Worm (Caenorhabditis elegans): ENCODE data around the gene bre-3.

Gene bre-3

DNA sequence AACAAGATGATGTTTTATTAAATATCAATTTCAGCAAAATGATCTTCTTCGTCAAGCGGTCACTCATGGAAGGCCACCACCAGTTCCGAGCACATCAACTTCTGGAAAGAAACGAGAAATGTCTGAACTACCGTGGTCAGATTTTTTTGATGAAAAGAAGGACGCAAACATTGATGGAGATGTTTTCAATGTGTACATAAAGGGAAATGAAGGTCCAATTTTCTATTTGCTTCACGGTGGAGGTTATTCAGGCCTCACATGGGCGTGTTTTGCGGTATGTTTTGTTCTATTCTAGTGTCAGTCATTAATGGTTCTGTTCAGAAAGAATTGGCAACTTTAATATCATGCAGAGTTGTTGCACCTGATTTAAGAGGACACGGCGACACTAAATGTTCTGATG, 19.4 kb downstream of the bre-3 start, which contains the start of gene B0464.6:
B0464.6 (minus strand) TSS at position 101 of the 400 bp plus-strand sequence.
- TF ChIP-seq unc-62 (GFP tag; optimal IDR thresholded peaks at IDR 0.05): no peak

DNA sequence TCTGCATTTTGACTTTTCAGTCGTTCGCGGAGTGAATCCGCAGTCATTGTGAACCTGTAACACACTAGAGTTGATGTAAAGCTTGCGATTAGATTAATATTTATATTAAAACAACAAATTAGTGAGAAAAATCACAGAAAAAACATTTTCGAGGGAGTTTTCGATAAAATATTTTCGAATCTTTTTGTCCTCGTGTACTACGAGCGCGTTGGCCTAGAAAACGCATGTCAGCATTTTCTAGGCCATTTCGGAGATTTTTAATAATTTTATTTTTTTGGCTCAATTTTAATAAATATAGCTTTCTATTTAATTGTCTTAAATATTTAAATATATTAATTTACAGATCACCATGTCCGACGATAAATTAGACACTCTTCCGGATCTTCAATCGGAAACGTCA, 19.8 kb downstream of the bre-3 start, which contains the start of gene B0464.9:
B0464.9 (plus strand) TSS at position 344 of the 400 bp plus-strand sequence.
- no peak for TF ChIP-seq unc-62 (GFP tag; optimal IDR thresholded peaks at IDR 0.05)

DNA sequence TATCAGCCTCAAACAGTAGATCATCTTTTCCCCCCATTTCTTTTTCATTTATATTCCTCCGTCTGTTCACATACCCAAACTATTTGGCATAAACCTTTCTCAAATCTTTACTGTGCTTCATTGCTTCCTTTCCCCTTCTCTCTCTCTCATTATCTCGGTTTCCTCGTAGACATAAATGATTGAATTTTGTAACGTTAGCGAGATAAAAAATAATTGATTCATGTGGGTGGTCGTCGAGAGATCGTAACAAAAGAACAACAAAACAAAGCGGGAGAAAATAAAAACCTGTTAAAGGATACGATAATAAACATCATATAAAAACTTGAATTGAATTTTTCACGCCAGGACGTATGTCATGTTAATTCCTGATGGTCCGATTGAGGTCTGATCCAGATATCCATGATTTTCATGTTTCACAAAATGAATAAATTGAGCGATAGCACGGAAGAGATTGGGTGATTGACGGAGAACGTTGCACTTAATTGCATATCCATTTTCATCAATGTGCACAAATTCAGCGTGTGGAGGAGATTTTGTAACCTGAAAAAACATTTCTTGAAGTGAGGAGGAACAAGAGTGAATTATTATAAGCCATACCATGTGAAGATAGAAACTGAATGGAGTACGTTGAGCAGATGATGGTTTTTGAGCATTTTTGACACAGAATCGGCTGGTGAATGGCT, 22.3 kb downstream of the bre-3 start:
- TF ChIP-seq unc-62 (GFP tag; optimal IDR thresholded peaks at IDR 0.05): no peak

DNA sequence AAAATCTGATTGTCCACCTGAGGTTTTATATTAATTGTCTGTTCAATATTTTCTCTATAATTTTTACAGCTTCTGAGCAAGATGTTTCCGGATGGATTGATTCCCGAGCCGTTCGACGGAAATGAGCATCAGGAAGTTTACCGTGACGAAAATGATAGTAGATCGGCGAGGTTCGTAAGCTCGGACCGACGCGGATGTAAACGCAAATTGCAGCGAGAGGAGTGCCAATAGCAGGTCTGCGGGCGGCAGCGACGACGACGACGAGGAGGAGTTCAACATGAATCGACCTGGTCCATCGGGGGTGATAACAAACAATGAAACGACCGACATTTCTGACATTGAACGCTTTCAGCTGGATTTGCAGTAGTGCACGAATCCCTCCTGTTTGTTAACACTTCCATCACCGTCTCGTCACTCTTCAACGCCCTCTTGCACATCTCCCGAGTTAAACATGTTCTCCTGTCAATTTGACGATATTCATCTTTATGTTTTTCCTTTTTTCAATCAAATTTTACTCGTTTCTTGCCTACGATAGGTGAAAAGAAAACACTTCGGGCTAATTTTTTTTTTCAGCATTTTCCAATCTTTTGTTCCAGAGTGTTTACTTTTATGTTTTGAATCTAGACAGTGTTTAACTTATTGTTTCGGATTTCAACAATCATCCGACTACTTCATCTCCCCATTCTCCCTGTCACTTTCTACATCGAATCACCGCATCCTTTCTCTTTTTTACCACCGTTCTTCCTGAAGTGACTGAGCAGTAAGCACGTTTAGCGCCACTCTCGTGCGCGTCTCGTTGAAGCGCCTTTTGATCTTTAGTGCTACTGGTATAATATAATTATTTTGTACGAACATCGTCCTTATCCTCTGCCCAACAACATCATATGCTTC, 23.1 kb downstream of the bre-3 start:
- TF ChIP-seq unc-62 (GFP tag; optimal IDR thresholded peaks at IDR 0.05): no peak

DNA sequence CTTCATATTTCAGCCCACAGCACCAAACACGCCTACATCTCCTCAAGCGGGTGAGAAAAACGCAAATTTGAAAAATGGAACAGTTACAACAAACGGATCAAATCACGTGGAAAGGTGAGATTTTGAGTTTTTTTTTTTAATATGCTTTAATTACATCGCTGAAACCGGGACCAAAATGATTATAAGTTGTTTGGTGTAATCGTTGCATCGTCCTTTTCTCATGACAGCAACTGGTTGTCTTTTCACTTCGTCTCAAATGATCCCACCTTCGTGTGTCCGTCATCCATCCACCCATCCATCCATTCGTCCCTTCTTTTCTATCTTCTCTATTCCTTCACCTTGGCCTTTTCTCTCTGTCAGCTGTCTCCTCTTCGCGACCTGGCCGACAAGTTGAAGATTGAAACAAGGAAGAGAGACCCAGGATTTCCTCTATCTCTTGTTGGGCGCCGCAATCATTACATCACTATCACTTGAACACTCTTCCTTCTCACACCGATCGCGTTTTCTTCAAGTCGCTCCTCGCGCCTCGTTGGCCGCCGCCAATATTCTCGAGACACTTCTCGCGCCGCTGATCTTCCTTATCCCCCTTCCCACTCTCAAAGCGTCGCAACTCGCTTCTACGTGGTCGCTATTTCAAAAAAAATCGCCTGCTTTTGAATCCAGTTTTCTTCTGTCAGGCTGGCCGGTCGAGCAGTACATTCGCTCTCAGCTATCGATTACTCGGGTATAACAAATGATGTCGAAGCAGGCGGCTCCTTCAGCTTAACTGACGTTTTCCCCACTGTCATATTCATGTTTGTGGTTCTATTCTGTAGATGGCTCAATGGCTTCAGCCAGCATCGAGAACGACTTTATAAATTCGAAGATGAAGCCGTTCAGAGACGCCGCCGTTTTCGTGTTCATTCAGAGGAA, 27.8 kb downstream of the bre-3 start:
- TF ChIP-seq unc-62 (GFP tag; optimal IDR thresholded peaks at IDR 0.05): no peak

DNA sequence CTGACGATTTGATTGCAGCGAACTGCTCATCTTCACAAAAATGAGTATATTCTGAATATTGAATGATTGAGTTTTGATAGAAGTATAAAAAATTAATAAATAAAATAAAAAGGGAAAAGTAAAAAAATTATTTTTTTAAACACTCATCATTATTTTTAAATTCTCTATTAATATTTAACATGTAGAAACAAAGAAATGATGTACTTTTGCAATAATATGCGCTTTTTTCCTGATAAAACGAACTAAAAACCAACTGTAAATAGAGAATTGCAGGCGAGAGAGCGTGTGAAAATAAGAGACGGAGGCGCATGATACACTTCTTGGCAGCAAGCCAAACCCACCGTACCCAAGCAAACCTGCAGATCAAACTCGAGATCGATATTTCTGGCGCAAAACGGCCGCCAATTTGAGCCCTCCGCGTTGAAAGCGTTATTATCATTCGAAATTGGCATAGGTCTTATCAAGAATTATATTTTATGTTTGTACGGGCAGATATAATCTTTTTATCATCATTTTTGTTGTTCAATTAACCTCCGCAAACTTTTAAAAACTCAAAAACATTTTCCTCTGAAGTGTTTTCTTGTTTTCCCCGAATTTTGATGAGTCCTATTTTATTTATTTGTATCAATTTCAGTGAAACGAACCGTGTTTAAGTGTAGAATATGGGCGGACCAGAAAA, 29.2 kb downstream of the bre-3 start, which contains the start of the genes rheb-1 and spk-1:
rheb-1 (minus strand) TSS at position 51 of the 679 bp plus-strand sequence.
spk-1 (plus strand) TSS at position 629 of the 679 bp plus-strand sequence.
- no peak for TF ChIP-seq unc-62 (GFP tag; optimal IDR thresholded peaks at IDR 0.05)

DNA sequence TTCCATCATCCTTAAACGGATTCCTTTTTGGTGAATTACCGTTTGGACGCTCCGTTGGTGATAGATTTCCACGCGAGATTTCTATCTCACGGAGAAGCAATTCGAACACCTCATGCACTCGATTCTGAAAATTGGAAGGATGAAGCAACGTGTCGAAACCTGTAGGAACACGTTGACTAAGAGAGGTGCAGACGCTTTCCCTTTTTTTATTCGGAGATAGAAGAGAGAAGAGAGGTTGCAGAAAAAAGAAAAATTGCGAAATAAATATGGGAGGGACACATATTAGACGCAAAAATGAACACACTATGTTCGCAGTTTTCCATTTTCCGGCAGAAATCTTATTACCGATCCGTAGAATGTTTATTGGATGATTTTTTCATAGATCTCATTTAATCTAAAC, 30.5 kb downstream of the bre-3 start:
- no peak for TF ChIP-seq unc-62 (GFP tag; optimal IDR thresholded peaks at IDR 0.05)

DNA sequence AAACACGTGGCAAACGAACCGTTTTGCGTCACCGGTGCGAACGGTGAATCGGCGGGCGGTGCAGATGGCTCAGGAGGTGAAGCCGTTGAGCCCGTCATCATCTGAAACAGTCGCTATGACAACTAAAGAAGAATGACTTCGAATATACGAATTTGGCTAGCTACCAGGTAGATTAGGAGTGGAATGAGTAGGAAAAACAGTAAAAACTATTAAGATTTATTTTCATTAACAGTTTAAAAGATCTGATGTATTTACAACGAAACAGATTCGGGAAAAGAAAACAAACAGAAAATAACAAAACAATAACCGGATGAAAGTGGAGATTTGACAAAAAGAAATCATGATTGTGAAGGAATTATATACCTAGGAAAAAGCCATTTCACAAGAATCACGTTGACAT, 31.3 kb downstream of the bre-3 start, which contains the start of gene F54C8.7:
F54C8.7 (minus strand) TSS at position 101 of the 400 bp plus-strand sequence.
- no peak for TF ChIP-seq unc-62 (GFP tag; optimal IDR thresholded peaks at IDR 0.05)

DNA sequence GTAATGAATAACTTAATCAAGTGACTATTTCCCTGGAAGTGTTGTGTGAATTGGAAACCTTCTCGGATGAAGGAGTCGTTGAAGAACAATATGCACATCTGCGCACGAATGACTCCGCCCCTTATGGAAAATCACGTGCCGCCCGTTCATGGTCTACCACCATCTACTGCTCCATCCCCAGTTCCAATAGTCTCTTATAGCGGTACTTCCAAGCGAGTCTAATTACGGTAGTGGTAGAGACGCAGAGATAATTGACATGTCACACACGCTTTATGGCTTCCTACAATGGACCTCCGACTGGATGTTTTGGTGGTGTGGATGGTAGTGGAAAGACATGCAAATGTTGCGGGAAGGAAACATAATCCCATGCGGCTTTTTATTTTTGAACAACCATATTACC, 34.3 kb downstream of the bre-3 start:
- TF ChIP-seq unc-62 (GFP tag; optimal IDR thresholded peaks at IDR 0.05): no peak

DNA sequence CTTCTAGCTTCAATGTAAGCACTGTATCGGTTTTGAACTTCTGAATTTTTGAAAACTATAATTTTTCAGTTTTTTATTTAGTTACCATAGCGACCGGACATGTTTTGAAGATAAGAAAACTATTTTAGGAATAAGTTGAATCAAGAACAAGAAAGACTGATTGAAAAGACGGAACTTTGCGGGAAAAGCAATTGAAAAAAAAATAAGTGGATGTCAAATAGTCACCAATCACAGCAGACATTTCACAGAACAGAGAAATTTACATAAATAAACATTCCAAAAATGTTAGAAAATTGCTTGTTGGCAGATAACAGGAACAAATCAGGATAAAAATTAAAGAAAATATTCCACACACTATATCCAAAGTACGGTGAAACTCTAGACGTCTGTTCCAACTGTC, 35.4 kb downstream of the bre-3 start, which contains the start of gene F54C8.6:
F54C8.6 (minus strand) TSS at position 101 of the 400 bp plus-strand sequence.
- TF ChIP-seq unc-62 (GFP tag; optimal IDR thresholded peaks at IDR 0.05): no peak

DNA sequence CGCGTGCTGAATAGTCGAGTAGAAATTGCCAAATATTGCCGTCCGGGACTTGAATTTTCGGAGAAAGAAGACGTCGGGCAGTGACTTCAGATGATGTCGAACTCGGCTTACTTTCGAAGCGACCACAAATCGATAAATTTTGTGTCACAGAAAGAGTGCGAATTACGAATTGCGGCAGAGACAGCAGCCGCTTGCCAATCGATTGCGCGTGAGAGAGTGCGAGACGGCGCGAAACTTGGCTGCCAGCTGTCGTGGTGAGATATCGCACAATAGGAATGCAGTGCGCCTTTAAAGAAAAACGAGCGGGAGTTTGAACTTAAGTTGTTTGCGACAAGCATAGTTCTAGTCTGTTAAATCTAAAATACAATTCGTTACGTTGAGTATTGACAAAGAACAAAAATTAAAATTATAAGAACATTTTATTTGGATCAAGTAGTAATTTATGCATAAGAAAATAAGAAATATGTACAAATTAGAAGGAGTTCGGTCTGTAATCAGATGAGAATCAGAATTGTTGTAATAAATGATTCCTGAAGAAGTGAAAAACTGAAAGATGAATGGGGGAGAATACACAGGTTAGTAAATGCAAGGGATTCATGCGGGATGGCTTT, 41.8 kb downstream of the bre-3 start, which contains the start of gene pir-2:
pir-2 (minus strand) TSS at position 218 of the 611 bp plus-strand sequence.
- TF ChIP-seq unc-62 (GFP tag; optimal IDR thresholded peaks at IDR 0.05): no peak

DNA sequence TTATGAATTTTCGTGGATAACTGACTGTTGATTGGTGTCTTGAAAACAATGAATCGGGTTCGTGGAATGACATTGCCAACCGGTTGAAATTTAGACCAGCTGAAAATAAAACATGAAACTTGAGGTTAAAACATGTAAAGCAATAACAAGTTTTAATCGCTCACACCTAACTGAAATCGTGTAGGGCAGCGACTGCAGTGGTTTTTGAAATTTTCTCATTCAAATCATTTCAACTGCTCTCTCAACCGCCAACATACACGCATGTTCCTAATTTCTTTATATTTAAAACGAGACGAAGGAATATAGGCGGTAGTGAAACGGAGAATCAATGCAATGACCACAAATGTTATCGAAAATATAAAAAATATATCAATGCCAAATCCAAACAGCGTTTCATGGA, 42.4 kb downstream of the bre-3 start:
- TF ChIP-seq unc-62 (GFP tag; optimal IDR thresholded peaks at IDR 0.05): no peak

DNA sequence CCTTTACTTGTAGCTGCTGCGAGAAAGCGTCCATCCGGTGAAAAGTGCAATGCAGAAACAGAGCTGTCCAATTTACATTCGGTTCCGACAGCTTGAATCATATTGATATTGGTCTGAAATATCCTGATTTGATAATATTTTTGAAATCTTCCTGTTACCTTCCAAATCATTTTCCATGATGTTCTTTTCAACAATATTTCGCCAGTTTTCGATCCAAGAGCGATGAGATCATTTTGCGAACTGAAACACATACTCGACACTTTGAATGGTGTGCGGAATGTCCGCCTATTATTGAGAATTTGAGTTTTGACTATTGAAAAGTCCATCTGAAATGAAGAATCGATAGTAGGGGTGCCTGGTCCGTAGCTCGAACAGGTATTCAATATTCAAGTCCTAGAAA, 44.1 kb downstream of the bre-3 start, which contains the start of gene emb-30:
emb-30 (minus strand) TSS at position 328 of the 400 bp plus-strand sequence.
- no peak for TF ChIP-seq unc-62 (GFP tag; optimal IDR thresholded peaks at IDR 0.05)

DNA sequence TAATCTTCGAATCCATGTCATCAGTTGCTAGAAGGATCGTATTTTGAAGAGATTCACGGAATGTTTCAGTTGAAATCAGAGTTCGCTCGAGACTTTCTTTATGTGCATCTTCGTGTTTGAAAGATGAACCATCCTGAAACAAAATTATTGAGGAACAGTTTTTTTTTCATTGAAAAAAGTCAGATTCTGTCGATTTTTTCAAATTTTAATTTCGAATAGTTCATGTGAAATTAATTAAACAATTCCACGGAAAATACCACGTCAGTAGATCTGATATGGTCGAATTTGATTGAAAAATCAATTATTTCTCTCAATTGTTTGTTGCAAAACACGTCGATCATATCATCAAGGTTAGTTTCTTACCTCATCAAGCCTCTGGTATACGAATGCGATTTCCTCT, 45.9 kb downstream of the bre-3 start, which contains the start of gene F54C8.1:
F54C8.1 (plus strand) TSS at position 301 of the 400 bp plus-strand sequence.
- TF ChIP-seq unc-62 (GFP tag; optimal IDR thresholded peaks at IDR 0.05): no peak

All from whole organism, dauer.